Worm (Caenorhabditis elegans) whole organism, early embryonic: ENCODE measurements around the gene sdz-28.

Source experiments
- B0310.2 ChIP-seq: sonication (generic microtip); optimal IDR thresholded peaks from 2 replicates; lab custom pipeline; 2016; ENCODE audit warnings: mild to moderate bottlenecking, missing genetic modification characterization, missing compliant biosample characterization
- F13C5.2 ChIP-seq: sonication (generic microtip); optimal IDR thresholded peaks from 2 replicates; lab custom pipeline; 2017; ENCODE audit warnings: mild to moderate bottlenecking, missing genetic modification characterization, inconsistent platforms, missing compliant biosample characterization
- aly-1 ChIP-seq: sonication (generic microtip); optimal IDR thresholded peaks from 2 replicates; lab custom pipeline; 2016; ENCODE audit warnings: missing genetic modification characterization, missing compliant biosample characterization
- ama-1 ChIP-seq: fragments of 150-350 bp; optimal IDR thresholded peaks from 2 replicates; lab custom pipeline; 2014
- ceh-13 ChIP-seq: fragments of 200-800 bp; sonication (Bioruptor generic); optimal IDR thresholded peaks from 2 replicates; lab custom pipeline; 2018; ENCODE audit warnings: mild to moderate bottlenecking, missing genetic modification characterization, missing compliant biosample characterization
- ceh-36 ChIP-seq: sonication (generic microtip); optimal IDR thresholded peaks from 2 replicates; lab custom pipeline; 2016; ENCODE audit warnings: missing genetic modification characterization, inconsistent platforms, missing compliant biosample characterization
- ets-7 ChIP-seq: sonication (generic microtip); optimal IDR thresholded peaks from 2 replicates; lab custom pipeline; 2016; ENCODE audit warnings: missing genotype, missing genetic modification characterization, missing compliant biosample characterization
- flt-1 ChIP-seq: fragments of 200-800 bp; sonication (Bioruptor generic); IDR thresholded peaks from 2 replicates; pipeline ENCODE4 v1.3.6; 2022; ENCODE audit warnings: missing genetic modification characterization, missing compliant biosample characterization
- hmbx-1 ChIP-seq: sonication (generic microtip); optimal IDR thresholded peaks from 2 replicates; lab custom pipeline; 2016; ENCODE audit warnings: mild to moderate bottlenecking, missing genetic modification characterization, missing compliant biosample characterization
- hmg-4 ChIP-seq: fragments of 200-800 bp; sonication (Bioruptor generic); optimal IDR thresholded peaks from 2 replicates; lab custom pipeline; 2018; ENCODE audit warnings: mild to moderate bottlenecking, missing genetic modification characterization, missing compliant biosample characterization
- hnd-1 ChIP-seq: sonication (generic microtip); optimal IDR thresholded peaks from 2 replicates; lab custom pipeline; 2016; ENCODE audit warnings: missing genetic modification characterization, missing compliant biosample characterization
- pes-1 ChIP-seq: fragments of 200-800 bp; sonication (Bioruptor generic); IDR thresholded peaks from 2 replicates; pipeline ENCODE4 v1.3.6; 2022; ENCODE audit warnings: missing genetic modification reagents, missing genetic modification characterization, missing compliant biosample characterization
- scrt-1 ChIP-seq: fragments of 200-800 bp; sonication (Bioruptor generic); IDR thresholded peaks from 2 replicates; pipeline ENCODE4 v1.3.6; 2022; ENCODE audit warnings: missing genetic modification characterization, missing compliant biosample characterization
- sea-1 ChIP-seq: fragments of 200-800 bp; sonication (Bioruptor generic); conservative IDR thresholded peaks from 2 replicates; pipeline ENCODE4 v1.3.6; 2022; ENCODE audit warnings: missing genetic modification characterization, missing compliant biosample characterization
- tbx-11 ChIP-seq: fragments of 200-800 bp; sonication (Bioruptor generic); IDR thresholded peaks from 2 replicates; pipeline ENCODE4 v1.3.6; 2022; ENCODE audit warnings: missing genetic modification characterization, missing compliant biosample characterization
- tbx-37 ChIP-seq: fragments of 200-800 bp; sonication (Bioruptor generic); conservative IDR thresholded peaks from 2 replicates; pipeline ENCODE4 v1.3.6; 2022; ENCODE audit warnings: missing genetic modification reagents, missing genetic modification characterization, missing compliant biosample characterization
- tra-4 ChIP-seq: sonication (generic microtip); optimal IDR thresholded peaks from 2 replicates; lab custom pipeline; 2017; ENCODE audit warnings: missing genetic modification characterization, missing compliant biosample characterization

The sdz-28 gene

ce11 chrII:2094924-2095650, 35.8 kb upstream of the sdz-28 start, which contains the start of gene T16A1.2:
Gene T16A1.2, plus strand, starts transcription at chrII:2095600.
- TF ChIP-seq flt-1 (GFP tag; lab: Robert Waterston, UW) = no peak
- TF ChIP-seq hmg-4 (GFP tag; lab: Kevin White, UChicago) = no peak
- no peak for TF ChIP-seq pes-1
- no peak for TF ChIP-seq ets-7
- TF ChIP-seq B0310.2 (tag; lab: Kevin White, UChicago) = no peak
- no peak for TF ChIP-seq tbx-11 (GFP tag; lab: Robert Waterston, UW)
- no peak for TF ChIP-seq scrt-1 (GFP tag; lab: Robert Waterston, UW)
- TF ChIP-seq sea-1 = no peak
- TF ChIP-seq tbx-37 = no peak
- no peak for TF ChIP-seq aly-1 (tag; lab: Kevin White, UChicago)
- TF ChIP-seq ama-1 (lab: Kevin White, UChicago) = no peak
- no peak for TF ChIP-seq tra-4 (tag; lab: Kevin White, UChicago)
- no peak for TF ChIP-seq ceh-13 (GFP tag; lab: Kevin White, UChicago)
- no peak for TF ChIP-seq F13C5.2 (tag; lab: Kevin White, UChicago)
- no peak for TF ChIP-seq ceh-36 (tag; lab: Kevin White, UChicago)
- no peak for TF ChIP-seq hnd-1
- no peak for TF ChIP-seq hmbx-1

- TF ChIP-seq scrt-1 (GFP tag; lab: Robert Waterston, UW) (no peak), pes-1 (no peak), ceh-13 (GFP tag; lab: Kevin White, UChicago) (no peak), tbx-37 (no peak), F13C5.2 (tag; lab: Kevin White, UChicago) (no peak), B0310.2 (tag; lab: Kevin White, UChicago) (no peak), hmg-4 (GFP tag; lab: Kevin White, UChicago) (no peak), ama-1 (lab: Kevin White, UChicago) (no peak), aly-1 (tag; lab: Kevin White, UChicago) (no peak), hnd-1 (no peak), tra-4 (tag; lab: Kevin White, UChicago) (no peak), sea-1 (no peak)
Measured at ce11 chrII:2099139-2099976, 31.5 kb upstream of the sdz-28 start, which contains the start of gene math-42. Gene math-42, plus strand, starts transcription at chrII:2099926.

- no peak for TF ChIP-seq ceh-13 (GFP tag; lab: Kevin White, UChicago)
- no peak for TF ChIP-seq tbx-37
- TF ChIP-seq scrt-1 (GFP tag; lab: Robert Waterston, UW) = no peak
- TF ChIP-seq ceh-36 (tag; lab: Kevin White, UChicago) = no peak
- no peak for TF ChIP-seq ama-1 (lab: Kevin White, UChicago)
- no peak for TF ChIP-seq tra-4 (tag; lab: Kevin White, UChicago)
- no peak for TF ChIP-seq tbx-11 (GFP tag; lab: Robert Waterston, UW)
- TF ChIP-seq aly-1 (tag; lab: Kevin White, UChicago) = no peak
- no peak for TF ChIP-seq hmg-4 (GFP tag; lab: Kevin White, UChicago)
- TF ChIP-seq flt-1 (GFP tag; lab: Robert Waterston, UW) = no peak
- TF ChIP-seq B0310.2 (tag; lab: Kevin White, UChicago) = no peak
- no peak for TF ChIP-seq sea-1
- no peak for TF ChIP-seq ets-7
- no peak for TF ChIP-seq hmbx-1
- TF ChIP-seq hnd-1 = no peak
Measured at ce11 chrII:2108295-2108694, 22.6 kb upstream of the sdz-28 start, which contains the start of gene R52.4. Gene R52.4, minus strand, starts transcription at chrII:2108395.

ce11 chrII:2109943-2110342, 20.9 kb upstream of the sdz-28 start, which contains the start of gene R52.5:
Gene R52.5, minus strand, starts transcription at chrII:2110043.
- TF ChIP-seq pes-1 (no peak), ceh-36 (tag; lab: Kevin White, UChicago) (no peak), ceh-13 (GFP tag; lab: Kevin White, UChicago) (no peak), hmg-4 (GFP tag; lab: Kevin White, UChicago) (no peak), F13C5.2 (tag; lab: Kevin White, UChicago) (no peak), sea-1 (no peak), tra-4 (tag; lab: Kevin White, UChicago) (no peak), hnd-1 (no peak), tbx-11 (GFP tag; lab: Robert Waterston, UW) (no peak), flt-1 (GFP tag; lab: Robert Waterston, UW) (no peak), scrt-1 (GFP tag; lab: Robert Waterston, UW) (no peak), ama-1 (lab: Kevin White, UChicago) (no peak), tbx-37 (no peak), B0310.2 (tag; lab: Kevin White, UChicago) (no peak), hmbx-1 (no peak), aly-1 (tag; lab: Kevin White, UChicago) (no peak)

ce11 chrII:2112948-2113347, 17.9 kb upstream of the sdz-28 start, which contains the start of gene R52.6:
Gene R52.6, minus strand, starts transcription at chrII:2113048.
- TF ChIP-seq B0310.2 (tag; lab: Kevin White, UChicago) = no peak
- no peak for TF ChIP-seq scrt-1 (GFP tag; lab: Robert Waterston, UW)
- no peak for TF ChIP-seq aly-1 (tag; lab: Kevin White, UChicago)
- no peak for TF ChIP-seq tra-4 (tag; lab: Kevin White, UChicago)
- TF ChIP-seq F13C5.2 (tag; lab: Kevin White, UChicago) = no peak

ce11 chrII:2114488-2114887, 16.4 kb upstream of the sdz-28 start:
- TF ChIP-seq tbx-37 (no peak), aly-1 (tag; lab: Kevin White, UChicago) (no peak), B0310.2 (tag; lab: Kevin White, UChicago) (no peak), ets-7 (no peak), ama-1 (lab: Kevin White, UChicago) (no peak), ceh-13 (GFP tag; lab: Kevin White, UChicago) (no peak)
